Worm (Caenorhabditis elegans) whole organism, young adult: ENCODE data around the gene ZK622.4.

Experiments used
- D2030.7 ChIP-seq: fragments of 200-800 bp; sonication (Bioruptor generic); IDR thresholded peaks from 2 replicates; pipeline ENCODE4 v1.3.6; 2022; ENCODE audit warnings: missing genetic modification reagents, missing genetic modification characterization, missing compliant biosample characterization
- F37B4.10 ChIP-seq: fragments of 200-800 bp; sonication (Bioruptor generic); IDR thresholded peaks from 2 replicates; pipeline ENCODE4 v1.3.6; 2022; ENCODE audit warnings: missing genetic modification characterization, missing compliant biosample characterization
- K12H6.12 ChIP-seq: fragments of 200-800 bp; sonication (Bioruptor generic); optimal IDR thresholded peaks from 2 replicates; lab custom pipeline; 2018; ENCODE audit warnings: mild to moderate bottlenecking, missing genetic modification characterization, missing compliant biosample characterization
- Y53F4B.3 ChIP-seq: fragments of 200-800 bp; sonication (Bioruptor generic); IDR thresholded peaks from 2 replicates; pipeline ENCODE4 v1.3.6; 2022; ENCODE audit warnings: missing genetic modification reagents, missing genetic modification characterization, missing compliant biosample characterization
- athp-1 ChIP-seq: sonication (generic microtip); optimal IDR thresholded peaks from 2 replicates; lab custom pipeline; 2017; ENCODE audit warnings: mild to moderate bottlenecking, missing genetic modification characterization, missing compliant biosample characterization
- ceh-40 ChIP-seq: fragments of 200-800 bp; sonication (Bioruptor generic); IDR thresholded peaks from 2 replicates; pipeline ENCODE4 v1.3.6; 2022; ENCODE audit warnings: missing genetic modification characterization, missing compliant biosample characterization
- ceh-58 ChIP-seq: fragments of 200-800 bp; sonication (Bioruptor generic); IDR thresholded peaks from 2 replicates; pipeline ENCODE4 v1.3.6; 2022; ENCODE audit warnings: missing genetic modification characterization, missing compliant biosample characterization
- ceh-79 ChIP-seq: sonication (generic microtip); optimal IDR thresholded peaks from 2 replicates; lab custom pipeline; 2017; ENCODE audit warnings: mild to moderate bottlenecking, missing genetic modification characterization, missing compliant biosample characterization
- ceh-91 ChIP-seq: fragments of 200-800 bp; sonication (Bioruptor generic); IDR thresholded peaks from 2 replicates; pipeline ENCODE4 v1.3.6; 2022; ENCODE audit warnings: missing genetic modification reagents, missing genetic modification characterization, missing compliant biosample characterization
- chd-7 ChIP-seq: sonication (generic microtip); optimal IDR thresholded peaks from 2 replicates; lab custom pipeline; 2016; ENCODE audit warnings: mild to moderate bottlenecking, missing genetic modification characterization, moderate library complexity, missing compliant biosample characterization
- die-1 ChIP-seq: sonication (generic microtip); optimal IDR thresholded peaks from 2 replicates; lab custom pipeline; 2016; ENCODE audit warnings: missing genotype, mild to moderate bottlenecking, missing genetic modification characterization, missing compliant biosample characterization
- egl-18 ChIP-seq: fragments of 200-800 bp; sonication (Bioruptor generic); IDR thresholded peaks from 2 replicates; pipeline ENCODE4 v1.3.6; 2022; ENCODE audit warnings: missing genetic modification reagents, missing genetic modification characterization, missing compliant biosample characterization
- him-1 ChIP-seq: sonication (generic microtip); optimal IDR thresholded peaks from 2 replicates; lab custom pipeline; 2016; ENCODE audit warnings: missing genotype, missing genetic modification reagents, missing genetic modification characterization, missing compliant biosample characterization
- hlh-12 ChIP-seq: sonication (generic microtip); optimal IDR thresholded peaks from 2 replicates; lab custom pipeline; 2016; ENCODE audit warnings: missing genetic modification characterization, missing compliant biosample characterization
- let-607 ChIP-seq, 2 experiments: fragments of 200-800 bp in 1 of 2; sonication (Bioruptor generic) in 1 of 2; sonication (generic microtip) in 1 of 2; optimal IDR thresholded peaks; 2 replicates each; lab custom pipeline; 2016 to 2018; ENCODE audit warnings: mild to moderate bottlenecking in 2 of 2, missing compliant biosample characterization in 2 of 2, missing genetic modification characterization in 2 of 2, moderate library complexity in 2 of 2, missing genotype in 1 of 2
- lsy-27 ChIP-seq: sonication (generic microtip); optimal IDR thresholded peaks from 2 replicates; lab custom pipeline; 2017; ENCODE audit warnings: missing genetic modification characterization, mild to moderate bottlenecking, missing compliant biosample characterization, antibody characterized with exemption, missing genotype, borderline replicate concordance; ENCODE audit not compliant: insufficient read depth
- madf-3 ChIP-seq: fragments of 200-800 bp; sonication (Bioruptor generic); IDR thresholded peaks from 2 replicates; pipeline ENCODE4 v1.3.6; 2022; ENCODE audit warnings: missing genetic modification reagents, missing genetic modification characterization, missing compliant biosample characterization
- madf-6 ChIP-seq: fragments of 200-800 bp; sonication (Bioruptor generic); IDR thresholded peaks from 2 replicates; pipeline ENCODE4 v1.3.6; 2022; ENCODE audit warnings: missing genetic modification reagents, missing genetic modification characterization, missing compliant biosample characterization
- madf-8 ChIP-seq: fragments of 200-800 bp; sonication (Bioruptor generic); conservative IDR thresholded peaks from 2 replicates; pipeline ENCODE4 v1.3.6; 2022; ENCODE audit warnings: missing genetic modification reagents, missing genetic modification characterization, missing compliant biosample characterization
- mcd-1 ChIP-seq: fragments of 200-800 bp; sonication (Bioruptor generic); IDR thresholded peaks from 2 replicates; pipeline ENCODE4 v1.3.6; 2022; ENCODE audit warnings: missing genetic modification reagents, missing genetic modification characterization, missing compliant biosample characterization
- mel-28 ChIP-seq: sonication (generic microtip); optimal IDR thresholded peaks from 2 replicates; lab custom pipeline; 2016; ENCODE audit warnings: borderline replicate concordance, mild to moderate bottlenecking, missing genetic modification characterization, missing compliant biosample characterization
- mxl-1 ChIP-seq: sonication (generic microtip); optimal IDR thresholded peaks from 2 replicates; lab custom pipeline; 2016; ENCODE audit warnings: missing genetic modification characterization, missing compliant biosample characterization
- nhr-120 ChIP-seq: fragments of 200-800 bp; sonication (Bioruptor generic); IDR thresholded peaks from 2 replicates; pipeline ENCODE4 v1.3.6; 2022; ENCODE audit warnings: missing genetic modification characterization, missing compliant biosample characterization
- nhr-27 ChIP-seq: fragments of 200-800 bp; sonication (Bioruptor generic); optimal IDR thresholded peaks from 2 replicates; lab custom pipeline; 2018; ENCODE audit warnings: mild to moderate bottlenecking, missing genetic modification characterization, moderate library complexity, missing compliant biosample characterization
- rcor-1 ChIP-seq: fragments of 200-800 bp; sonication (Bioruptor generic); IDR thresholded peaks from 2 replicates; pipeline ENCODE4 v1.3.6; 2022; ENCODE audit warnings: missing genetic modification reagents, missing genetic modification characterization, missing compliant biosample characterization
- rpc-1 ChIP-seq, 2 experiments: fragments of 150-350 bp in 1 of 2; sonication (generic microtip) in 1 of 2; optimal IDR thresholded peaks; 2 replicates each; lab custom pipeline; 2014 to 2018; ENCODE audit warnings: missing biosample characterization in 1 of 2, missing genetic modification characterization in 1 of 2, missing genetic modification reagents in 1 of 2, missing genotype in 1 of 2
- snpc-1.3 ChIP-seq: sonication (generic microtip); optimal IDR thresholded peaks from 2 replicates; lab custom pipeline; 2017; ENCODE audit warnings: missing genetic modification characterization, mild to moderate bottlenecking, missing compliant biosample characterization, antibody characterized with exemption, moderate library complexity, missing genotype, missing genetic modification reagents; ENCODE audit not compliant: insufficient read depth
- snpc-4 ChIP-seq, 5 experiments: fragments of 150-350 bp in 1 of 5; sonication (generic microtip) in 4 of 5; optimal IDR thresholded peaks; 2 replicates each; lab custom pipeline; 2014 to 2018; ENCODE audit warnings: missing genetic modification characterization in 5 of 5, missing biosample characterization in 3 of 5, antibody characterized with exemption in 2 of 5, mild to moderate bottlenecking in 2 of 5, missing compliant biosample characterization in 2 of 5, missing genotype in 2 of 5, moderate library complexity in 2 of 5, missing genetic modification reagents in 1 of 5
- somi-1 ChIP-seq: fragments of 200-800 bp; sonication (Bioruptor generic); optimal IDR thresholded peaks from 2 replicates; lab custom pipeline; 2018; ENCODE audit warnings: mild to moderate bottlenecking, missing genetic modification characterization, missing compliant biosample characterization
- unc-130 ChIP-seq: sonication (generic microtip); optimal IDR thresholded peaks from 2 replicates; lab custom pipeline; 2016; ENCODE audit warnings: missing genetic modification reagents, missing genetic modification characterization, missing compliant biosample characterization
- unc-62 ChIP-seq: fragments of 150-350 bp; optimal IDR thresholded peaks from 2 replicates; lab custom pipeline; 2014; ENCODE audit warnings: missing biosample characterization, missing genetic modification reagents, missing genetic modification characterization
- zfh-2 ChIP-seq: fragments of 200-800 bp; sonication (Bioruptor generic); conservative IDR thresholded peaks from 2 replicates; pipeline ENCODE4 v1.3.6; 2022; ENCODE audit warnings: missing genetic modification reagents, missing genetic modification characterization, missing compliant biosample characterization
- ztf-22 ChIP-seq: fragments of 200-800 bp; sonication (Bioruptor generic); optimal IDR thresholded peaks from 2 replicates; lab custom pipeline; 2018; ENCODE audit warnings: mild to moderate bottlenecking, missing genetic modification characterization, moderate library complexity, missing compliant biosample characterization

Gene ZK622.4

ce11 chrII:5309720-5310119, 17.2 kb downstream of the ZK622.4 start:
- TF ChIP-seq snpc-1.3 (tag; lab: Kevin White, UChicago) (no peak), mel-28 (tag; lab: Kevin White, UChicago) (no peak), K12H6.12 (tag; lab: Kevin White, UChicago) (no peak), him-1 (no peak), F37B4.10 (GFP tag; lab: Robert Waterston, UW) (no peak), nhr-27 (no peak), ceh-91 (GFP tag; lab: Robert Waterston, UW) (no peak), rcor-1 (GFP tag; lab: Robert Waterston, UW) (no peak), snpc-4 (GFP tag; optimal IDR thresholded peaks at IDR 0.05; lab: Kevin White, UChicago) (no peak), snpc-4 (tag; optimal IDR thresholded peaks at IDR 0.05; lab: Kevin White, UChicago) (no peak), unc-130 (no peak)

ce11 chrII:5310795-5311194, 18.3 kb downstream of the ZK622.4 start:
- TF ChIP-seq rcor-1 (GFP tag; lab: Robert Waterston, UW) (no peak), snpc-1.3 (tag; lab: Kevin White, UChicago) (no peak), ceh-79 (tag; lab: Kevin White, UChicago) (no peak), ceh-40 (GFP tag; lab: Robert Waterston, UW) (no peak), F37B4.10 (GFP tag; lab: Robert Waterston, UW) (no peak), athp-1 (tag; lab: Kevin White, UChicago) (no peak), hlh-12 (tag; lab: Kevin White, UChicago) (no peak), mxl-1 (no peak), nhr-120 (GFP tag; lab: Robert Waterston, UW) (no peak), rpc-1 (optimal IDR thresholded peaks at IDR 0.05; lab: Kevin White, UChicago) (no peak), rpc-1 (tag; optimal IDR thresholded peaks at IDR 0.05; lab: Kevin White, UChicago) (no peak), egl-18 (GFP tag; lab: Robert Waterston, UW) (no peak), lsy-27 (tag; lab: Kevin White, UChicago) (no peak)

ce11 chrII:5311746-5312145, 19.2 kb downstream of the ZK622.4 start, which contains the start of gene gcy-12:
Gene gcy-12, plus strand, starts transcription at chrII:5312046.
- TF ChIP-seq mcd-1 (GFP tag; lab: Robert Waterston, UW), result no peak
- TF ChIP-seq unc-130, result no peak
- no peak for TF ChIP-seq Y53F4B.3
- TF ChIP-seq zfh-2 (GFP tag; lab: Robert Waterston, UW), result no peak
- TF ChIP-seq madf-8 (GFP tag; lab: Robert Waterston, UW), result no peak
- TF ChIP-seq ceh-58 (GFP tag; lab: Robert Waterston, UW), result no peak
- no peak for TF ChIP-seq unc-62 (GFP tag; lab: Kevin White, UChicago)
- TF ChIP-seq chd-7, result no peak
- TF ChIP-seq D2030.7, result no peak
- TF ChIP-seq somi-1 (GFP tag; lab: Kevin White, UChicago), result no peak
- TF ChIP-seq ceh-91 (GFP tag; lab: Robert Waterston, UW), result no peak
- no peak for TF ChIP-seq die-1 (tag; lab: Kevin White, UChicago)
- TF ChIP-seq let-607 (tag; optimal IDR thresholded peaks at IDR 0.05; lab: Kevin White, UChicago), result no peak
- no peak for TF ChIP-seq madf-3 (GFP tag; lab: Robert Waterston, UW)
- no peak for TF ChIP-seq ztf-22 (GFP tag; lab: Kevin White, UChicago)
- no peak for TF ChIP-seq madf-6 (GFP tag; lab: Robert Waterston, UW)
